Fruit fly (Drosophila melanogaster): ENCODE data around the gene CG4306.

The CG4306 gene

dm6 chr3L:18460987-18461403 lies 2.0 kb downstream of the CG4306 start, which contains the start of gene CG32196 (continued):
- TF ChIP-seq CG6272 (GFP tag; IDR thresholded peaks at IDR 0.05), result peak; percentile 71
- TF ChIP-seq Sox102F (GFP tag; optimal IDR thresholded peaks at IDR 0.05), result peak; percentile 94
- TF ChIP-seq CG7786 (GFP tag; optimal IDR thresholded peaks at IDR 0.05), result no peak
- TF ChIP-seq vfl (GFP tag; optimal IDR thresholded peaks at IDR 0.05), result no peak
- TF ChIP-seq hkb (optimal IDR thresholded peaks at IDR 0.05), result no peak
- TF ChIP-seq hkb (GFP tag; IDR thresholded peaks at IDR 0.05), result peak; percentile 78
- TF ChIP-seq Sox100B (GFP tag; optimal IDR thresholded peaks at IDR 0.05), result peak; percentile 90
- peak; percentile 93 for TF ChIP-seq CG7839 (tag; optimal IDR thresholded peaks at IDR 0.05)
- TF ChIP-seq Nf-YB (GFP tag; optimal IDR thresholded peaks at IDR 0.05), result peak; percentile 75
- peak; percentile 95 for TF ChIP-seq phol (tag; optimal IDR thresholded peaks at IDR 0.05)
- TF ChIP-seq CG7745 (tag; optimal IDR thresholded peaks at IDR 0.05), result no peak
- peak; percentile 49; the same call in 1 of the 2 replicates for TF ChIP-seq Poxn (GFP tag; IDR thresholded peaks at IDR 0.05)
- TF ChIP-seq insv (GFP tag; optimal IDR thresholded peaks at IDR 0.05), result peak in 1 of 2 experiments; percentile 8
- TF ChIP-seq gcm2 (GFP tag; optimal IDR thresholded peaks at IDR 0.05), result no peak
- no peak for TF ChIP-seq Dip3 (GFP tag; optimal IDR thresholded peaks at IDR 0.05)
- peak; percentile 90 for TF ChIP-seq CG15269 (tag; optimal IDR thresholded peaks at IDR 0.05)
- peak; percentile 19 for TF ChIP-seq CG5245 (GFP tag; optimal IDR thresholded peaks at IDR 0.05)
- peak; percentile 61 for TF ChIP-seq Ada2b (GFP tag; IDR thresholded peaks at IDR 0.05)
- peak; percentile 78 for TF ChIP-seq HHEX (GFP tag; optimal IDR thresholded peaks at IDR 0.05)
- TF ChIP-seq odd (GFP tag; optimal IDR thresholded peaks at IDR 0.05), result peak; percentile 73
- TF ChIP-seq CG31388 (GFP tag; optimal IDR thresholded peaks at IDR 0.05), result peak; percentile 12
- no peak for TF ChIP-seq Dip2 (GFP tag; IDR thresholded peaks at IDR 0.05)
- no peak for TF ChIP-seq lbe (GFP tag; optimal IDR thresholded peaks at IDR 0.05)
- TF ChIP-seq Spps (tag; optimal IDR thresholded peaks at IDR 0.05), result peak; percentile 71
- TF ChIP-seq bigmax (GFP tag; optimal IDR thresholded peaks at IDR 0.05), result no peak
- no peak for TF ChIP-seq CG1792 (GFP tag; optimal IDR thresholded peaks at IDR 0.05)
- TF ChIP-seq Atf3 (GFP tag; optimal IDR thresholded peaks at IDR 0.05), result no peak
- peak; percentile 77 for TF ChIP-seq B-H1 (GFP tag; IDR thresholded peaks at IDR 0.05)
- peak; percentile 73 for TF ChIP-seq CG6813 (GFP tag; optimal IDR thresholded peaks at IDR 0.05)
- TF ChIP-seq Bdp1 (GFP tag; optimal IDR thresholded peaks at IDR 0.05), result no peak
- TF ChIP-seq CG16813 (GFP tag; IDR thresholded peaks at IDR 0.05; ENCODE audit: partially characterized antibody), result no peak
- peak; percentile 38 for TF ChIP-seq CG34376 (GFP tag; optimal IDR thresholded peaks at IDR 0.05)
- TF ChIP-seq CG1529 (GFP tag; optimal IDR thresholded peaks at IDR 0.05), result peak; percentile 66
- no peak for TF ChIP-seq CG30020 (tag; optimal IDR thresholded peaks at IDR 0.05)
- no peak for TF ChIP-seq ab (GFP tag; optimal IDR thresholded peaks at IDR 0.05)
- TF ChIP-seq Kr (GFP tag; optimal IDR thresholded peaks at IDR 0.05), result no peak
- peak; percentile 42; the same call in 1 of the 2 replicates for TF ChIP-seq bowl (GFP tag; IDR thresholded peaks at IDR 0.05)
- no peak for TF ChIP-seq her (GFP tag; optimal IDR thresholded peaks at IDR 0.05)
- TF ChIP-seq ase (GFP tag; IDR thresholded peaks at IDR 0.05), result peak; percentile 83
- peak; percentile 92 for TF ChIP-seq slbo (GFP tag; IDR thresholded peaks at IDR 0.05)
- peak; percentile 13 for TF ChIP-seq stwl (tag; optimal IDR thresholded peaks at IDR 0.05)
- peak; percentile 92 for TF ChIP-seq CG11504 (tag; optimal IDR thresholded peaks at IDR 0.05)
- TF ChIP-seq Jarid2 (GFP tag; optimal IDR thresholded peaks at IDR 0.05), result peak; percentile 65
- no peak for TF ChIP-seq tll (GFP tag; optimal IDR thresholded peaks at IDR 0.05)
- peak; percentile 63; the same call in 1 of the 2 replicates for TF ChIP-seq GATAe (GFP tag; conservative IDR thresholded peaks at IDR 0.05)
- peak; percentile 53 for TF ChIP-seq B-H2 (GFP tag; optimal IDR thresholded peaks at IDR 0.05)
- TF ChIP-seq CG4424 (GFP tag; optimal IDR thresholded peaks at IDR 0.05), result peak; percentile 72
- peak; percentile 25 for TF ChIP-seq CG8290 (GFP tag; optimal IDR thresholded peaks at IDR 0.05)
- peak in 1 of 2 experiments; percentile 8 for TF ChIP-seq CG8290 (tag; optimal IDR thresholded peaks at IDR 0.05)
- TF ChIP-seq CG9817 (tag; optimal IDR thresholded peaks at IDR 0.05), result peak; percentile 87
- TF ChIP-seq wor (GFP tag; IDR thresholded peaks at IDR 0.05), result peak; percentile 77
- peak; percentile 71 for TF ChIP-seq grn (GFP tag; optimal IDR thresholded peaks at IDR 0.05)
